Worm (Caenorhabditis elegans) whole organism, dauer: Measurements from ENCODE around the gene rhgf-1.

Source experiments
- unc-62 ChIP-seq: sonication (generic microtip); optimal IDR thresholded peaks from 2 replicates; lab custom pipeline; 2017; ENCODE audit warnings: missing biosample characterization, missing genetic modification reagents, missing genetic modification characterization

rhgf-1 gene

DNA sequence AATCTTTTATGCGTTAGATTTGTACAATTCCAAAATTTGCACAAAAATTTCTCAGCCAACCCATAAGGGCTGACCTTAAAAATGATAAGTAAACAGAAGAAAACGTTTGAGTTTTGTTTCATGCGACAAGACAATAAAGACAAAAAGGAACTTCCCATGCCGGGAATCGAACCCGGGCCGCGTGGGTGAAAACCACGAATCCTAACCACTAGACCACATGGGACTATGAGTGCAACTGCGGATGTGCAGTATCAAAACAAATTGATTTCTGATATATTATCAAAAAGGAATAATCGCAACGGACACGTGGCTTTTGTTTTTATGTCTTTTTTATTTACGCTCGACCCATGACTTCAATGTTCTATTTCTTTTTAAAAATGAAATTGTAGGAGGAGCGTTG, 44.8 kb downstream of the rhgf-1 start:
- no peak for TF ChIP-seq unc-62 (GFP tag; lab: Kevin White, UChicago)

- no peak for TF ChIP-seq unc-62 (GFP tag; lab: Kevin White, UChicago)
Observed at ce11 chrX:10664759-10665158, 46.9 kb downstream of the rhgf-1 start.

- no peak for TF ChIP-seq unc-62 (GFP tag; lab: Kevin White, UChicago)
Observed at ce11 chrX:10659508-10659907, 52.2 kb downstream of the rhgf-1 start.

DNA sequence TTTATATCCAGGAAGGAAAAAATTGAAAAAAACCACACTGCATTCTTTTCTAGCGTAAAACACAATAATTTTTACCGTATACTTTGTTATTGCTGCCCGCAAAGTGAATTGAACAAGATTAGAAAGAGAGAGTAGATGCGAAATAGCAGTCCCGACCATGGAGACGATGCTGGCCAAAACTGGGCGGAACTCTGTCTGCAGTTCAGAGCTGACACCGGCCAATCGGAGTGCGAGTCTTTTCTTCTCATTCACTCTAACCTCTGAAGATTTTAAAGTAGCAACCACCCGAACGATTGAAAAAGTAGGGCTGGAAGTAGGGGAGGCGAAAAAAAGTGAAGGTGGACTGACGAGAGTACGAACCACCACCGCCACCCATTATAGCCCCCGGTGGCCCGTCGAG, 55.1 kb downstream of the rhgf-1 start:
- no peak for TF ChIP-seq unc-62 (GFP tag; lab: Kevin White, UChicago)

DNA sequence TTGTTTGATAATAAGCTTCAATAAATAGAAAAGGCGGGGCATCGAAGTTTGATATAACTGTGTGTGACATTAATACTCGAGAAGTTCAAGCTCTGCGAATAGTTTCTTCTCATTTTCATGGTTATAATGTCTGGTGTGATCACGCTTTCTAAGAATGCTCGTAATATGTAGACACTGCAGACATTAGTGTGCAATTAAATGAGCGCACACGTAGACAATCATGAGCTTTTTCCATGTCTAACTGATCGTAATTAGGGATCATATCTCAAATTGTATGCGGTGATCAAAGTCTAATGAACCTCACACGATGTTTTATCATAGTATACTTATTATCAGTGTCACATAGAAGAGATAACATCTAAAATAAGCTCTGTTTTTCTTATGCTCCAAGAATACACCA, 61.6 kb downstream of the rhgf-1 start:
- no peak for TF ChIP-seq unc-62 (GFP tag; lab: Kevin White, UChicago)
